Fruit fly (Drosophila melanogaster) Kc167 (cell line): ENCODE data around the gene CG43980.

ENCODE experiments used
- h ChIP-seq: fragments of >200 bp; optimal IDR thresholded peaks from 3 replicates; lab custom pipeline; 2018; ENCODE audit warnings: missing external identifiers
- ttk ChIP-seq: sonication (Bioruptor generic); optimal IDR thresholded peaks from 2 replicates; lab custom pipeline; 2017; ENCODE audit warnings: missing external identifiers

DNA sequence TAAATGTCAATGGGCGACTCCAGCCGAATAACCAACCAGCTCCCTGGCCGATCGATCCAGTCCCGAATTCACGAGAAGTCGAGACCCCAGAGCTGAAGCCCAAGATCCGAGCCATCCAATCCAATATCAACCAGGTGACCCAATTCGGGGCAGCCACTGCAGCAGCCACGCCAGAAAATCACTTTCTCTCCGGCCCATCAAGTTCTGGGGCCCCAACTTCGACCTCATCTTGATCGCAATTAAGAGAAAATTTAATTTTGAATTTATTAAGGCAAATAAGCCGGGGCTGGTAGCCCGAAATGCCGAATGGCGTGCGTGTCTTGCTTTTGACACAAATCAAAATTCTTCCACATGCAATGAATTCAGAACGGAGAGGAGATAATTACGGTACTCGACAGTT, 3.1 kb downstream of the CG43980 start:
- no peak for TF ChIP-seq h (lab: Kevin White, UChicago)
- no peak for TF ChIP-seq ttk (lab: Kevin White, UChicago)
